Fruit fly (Drosophila melanogaster): ENCODE data around the gene CG3402.

The CG3402 gene

dm6 chr3L:611639-612611 lies 40.8 kb downstream of the CG3402 start:
- TF ChIP-seq CG8478 (optimal IDR thresholded peaks at IDR 0.05), result no peak
- no peak for TF ChIP-seq EcR (GFP tag; optimal IDR thresholded peaks at IDR 0.05)
- no peak for TF ChIP-seq pan (optimal IDR thresholded peaks at IDR 0.05)
- no peak for TF ChIP-seq psq (optimal IDR thresholded peaks at IDR 0.05)
- no peak for TF ChIP-seq usp (GFP tag; optimal IDR thresholded peaks at IDR 0.05)
- TF ChIP-seq Dll (optimal IDR thresholded peaks at IDR 0.05), result no peak

dm6 chr3L:610765-611164 lies 41.9 kb downstream of the CG3402 start:
- TF ChIP-seq CG8478 (optimal IDR thresholded peaks at IDR 0.05) (no peak), psq (optimal IDR thresholded peaks at IDR 0.05) (no peak), pan (optimal IDR thresholded peaks at IDR 0.05) (no peak), usp (GFP tag; optimal IDR thresholded peaks at IDR 0.05) (no peak), Dll (optimal IDR thresholded peaks at IDR 0.05) (no peak), EcR (GFP tag; optimal IDR thresholded peaks at IDR 0.05) (no peak)

dm6 chr3L:609163-609562 lies 43.5 kb downstream of the CG3402 start:
- TF ChIP-seq pan (optimal IDR thresholded peaks at IDR 0.05), result no peak
- no peak for TF ChIP-seq Dll (optimal IDR thresholded peaks at IDR 0.05)
- no peak for TF ChIP-seq CG8478 (optimal IDR thresholded peaks at IDR 0.05)
- TF ChIP-seq usp (GFP tag; optimal IDR thresholded peaks at IDR 0.05), result no peak
- no peak for TF ChIP-seq psq (optimal IDR thresholded peaks at IDR 0.05)

dm6 chr3L:608362-608761 lies 44.3 kb downstream of the CG3402 start:
- TF ChIP-seq usp (GFP tag; optimal IDR thresholded peaks at IDR 0.05), result no peak
- TF ChIP-seq pan (optimal IDR thresholded peaks at IDR 0.05), result no peak
- no peak for TF ChIP-seq Dll (optimal IDR thresholded peaks at IDR 0.05)
- TF ChIP-seq CG8478 (optimal IDR thresholded peaks at IDR 0.05), result no peak

dm6 chr3L:607551-608314 lies 44.9 kb downstream of the CG3402 start:
- peak; percentile 48 to 84 for TF ChIP-seq EcR (GFP tag; optimal IDR thresholded peaks at IDR 0.05)
- TF ChIP-seq CG8478 (optimal IDR thresholded peaks at IDR 0.05), result no peak

- TF ChIP-seq Dll (optimal IDR thresholded peaks at IDR 0.05), result no peak
- TF ChIP-seq CG8478 (optimal IDR thresholded peaks at IDR 0.05), result no peak
- TF ChIP-seq usp (GFP tag; optimal IDR thresholded peaks at IDR 0.05), result no peak
- TF ChIP-seq pan (optimal IDR thresholded peaks at IDR 0.05), result no peak
- TF ChIP-seq EcR (GFP tag; optimal IDR thresholded peaks at IDR 0.05), result no peak
- TF ChIP-seq psq (optimal IDR thresholded peaks at IDR 0.05), result no peak
These were observed 46.0 kb downstream of the CG3402 start, which contains the start of gene Reg-2 for dm6 chr3L:606490-607327. Gene Reg-2 (minus strand): TSS chr3L:606569.

- no peak for TF ChIP-seq Dll (optimal IDR thresholded peaks at IDR 0.05)
- TF ChIP-seq EcR (GFP tag; optimal IDR thresholded peaks at IDR 0.05), result no peak
- TF ChIP-seq usp (GFP tag; optimal IDR thresholded peaks at IDR 0.05), result no peak
These were observed 48.0 kb downstream of the CG3402 start for dm6 chr3L:604701-605100.

dm6 chr3L:603847-604550 lies 48.7 kb downstream of the CG3402 start, which contains the start of gene CG13893:
Gene CG13893 (minus strand): TSS chr3L:604008.
- peak; percentile 95 for TF ChIP-seq pan (optimal IDR thresholded peaks at IDR 0.05)
- TF ChIP-seq CG8478 (optimal IDR thresholded peaks at IDR 0.05), result no peak
- no peak for TF ChIP-seq EcR (GFP tag; optimal IDR thresholded peaks at IDR 0.05)
- TF ChIP-seq Dll (optimal IDR thresholded peaks at IDR 0.05), result no peak
- TF ChIP-seq usp (GFP tag; optimal IDR thresholded peaks at IDR 0.05), result no peak

dm6 chr3L:603188-603587 lies 49.5 kb downstream of the CG3402 start:
- no peak for TF ChIP-seq CG8478 (optimal IDR thresholded peaks at IDR 0.05)
- no peak for TF ChIP-seq psq (optimal IDR thresholded peaks at IDR 0.05)
- no peak for TF ChIP-seq EcR (GFP tag; optimal IDR thresholded peaks at IDR 0.05)
- TF ChIP-seq usp (GFP tag; optimal IDR thresholded peaks at IDR 0.05), result no peak
- TF ChIP-seq Dll (optimal IDR thresholded peaks at IDR 0.05), result no peak

- no peak for TF ChIP-seq pan (optimal IDR thresholded peaks at IDR 0.05)
- TF ChIP-seq EcR (GFP tag; optimal IDR thresholded peaks at IDR 0.05), result no peak
- no peak for TF ChIP-seq usp (GFP tag; optimal IDR thresholded peaks at IDR 0.05)
- no peak for TF ChIP-seq Dll (optimal IDR thresholded peaks at IDR 0.05)
- TF ChIP-seq CG8478 (optimal IDR thresholded peaks at IDR 0.05), result no peak
- TF ChIP-seq psq (optimal IDR thresholded peaks at IDR 0.05), result no peak
These were observed 50.1 kb downstream of the CG3402 start for dm6 chr3L:602531-602930.

dm6 chr3L:601559-602136 lies 51.0 kb downstream of the CG3402 start:
- TF ChIP-seq EcR (GFP tag; optimal IDR thresholded peaks at IDR 0.05) (no peak), CG8478 (optimal IDR thresholded peaks at IDR 0.05) (no peak), Dll (optimal IDR thresholded peaks at IDR 0.05) (no peak), usp (GFP tag; optimal IDR thresholded peaks at IDR 0.05) (no peak), pan (optimal IDR thresholded peaks at IDR 0.05) (no peak)
